Fruit fly (Drosophila melanogaster) whole organism, embryonic: ENCODE data around the gene CG6481.

Experiments
- Abd-B ChIP-seq: fragments of 200-800 bp; sonication (Bioruptor generic); optimal IDR thresholded peaks from 2 replicates; lab custom pipeline; 2018; ENCODE audit warnings: missing biosample characterization, mild to moderate bottlenecking, missing genetic modification characterization, moderate library complexity
- Aef1 ChIP-seq: fragments of 200-800 bp; sonication (Bioruptor generic); IDR thresholded peaks from 3 replicates; pipeline ENCODE4 v1.3.6; 2022; ENCODE audit warnings: missing biosample characterization, missing genetic modification characterization
- B-H2 ChIP-seq: fragments of 200-800 bp; sonication (Bioruptor generic); optimal IDR thresholded peaks from 2 replicates; lab custom pipeline; 2018; ENCODE audit warnings: missing biosample characterization, mild to moderate bottlenecking, missing genetic modification characterization
- Blimp-1 ChIP-seq: fragments of 200-800 bp; sonication (Bioruptor generic); optimal IDR thresholded peaks from 3 replicates; lab custom pipeline; 2018; ENCODE audit warnings: missing biosample characterization, missing genetic modification characterization, mild to moderate bottlenecking, moderate library complexity, missing genetic modification reagents
- CG10209 ChIP-seq: fragments of 200-800 bp; sonication (Bioruptor generic); optimal IDR thresholded peaks from 3 replicates; lab custom pipeline; 2017; ENCODE audit warnings: missing biosample characterization, mild to moderate bottlenecking, missing genetic modification characterization, missing genetic modification reagents
- CG11560 ChIP-seq: fragments of 200-800 bp; sonication (Bioruptor generic); IDR thresholded peaks from 3 replicates; pipeline ENCODE4 v1.3.6; 2022; ENCODE audit warnings: missing biosample characterization, missing genetic modification characterization
- CG13775 ChIP-seq: fragments of 200-800 bp; sonication (Bioruptor generic); optimal IDR thresholded peaks from 3 replicates; lab custom pipeline; 2017; ENCODE audit warnings: missing biosample characterization, mild to moderate bottlenecking, missing genetic modification characterization
- CG14710 ChIP-seq: fragments of 200-800 bp; sonication (Bioruptor generic); optimal IDR thresholded peaks from 3 replicates; lab custom pipeline; 2019; ENCODE audit warnings: missing biosample characterization, mild to moderate bottlenecking, missing genetic modification characterization, moderate library complexity
- CG14965 ChIP-seq: fragments of 200-800 bp; sonication (Bioruptor generic); optimal IDR thresholded peaks from 2 replicates; lab custom pipeline; 2016; ENCODE audit warnings: missing biosample characterization, missing genetic modification characterization, borderline replicate concordance
- CG1529 ChIP-seq: fragments of 200-800 bp; sonication (Bioruptor generic); optimal IDR thresholded peaks from 3 replicates; lab custom pipeline; 2018; ENCODE audit warnings: missing biosample characterization, missing genetic modification characterization
- CG15601 ChIP-seq: fragments of 200-800 bp; sonication (Bioruptor generic); optimal IDR thresholded peaks from 3 replicates; lab custom pipeline; 2019; ENCODE audit warnings: missing biosample characterization, mild to moderate bottlenecking, missing genetic modification characterization, moderate library complexity
- CG2129 ChIP-seq: fragments of 200-800 bp; sonication (Bioruptor generic); IDR thresholded peaks from 2 replicates; pipeline ENCODE4 v1.3.6; 2022; ENCODE audit warnings: missing biosample characterization, missing genetic modification characterization; ENCODE audit not compliant: partially characterized antibody
- CG2712 ChIP-seq: fragments of 200-800 bp; optimal IDR thresholded peaks from 3 replicates; lab custom pipeline; 2019; ENCODE audit warnings: missing biosample characterization, mild to moderate bottlenecking, missing genetic modification characterization, moderate library complexity
- CG30403 ChIP-seq: fragments of 200-800 bp; sonication (Bioruptor generic); optimal IDR thresholded peaks from 3 replicates; lab custom pipeline; 2016; ENCODE audit warnings: missing biosample characterization, missing genetic modification characterization
- CG31224 ChIP-seq: fragments of 200-800 bp; sonication (Bioruptor generic); IDR thresholded peaks from 2 replicates; pipeline ENCODE4 v1.3.6; 2022; ENCODE audit warnings: missing biosample characterization, missing genetic modification characterization
- CG34376 ChIP-seq: fragments of 200-800 bp; sonication (Bioruptor generic); optimal IDR thresholded peaks from 2 replicates; lab custom pipeline; 2018; ENCODE audit warnings: missing biosample characterization, mild to moderate bottlenecking, missing genetic modification characterization
- CG4404 ChIP-seq: fragments of 200-800 bp; sonication (Bioruptor generic); IDR thresholded peaks from 2 replicates; pipeline ENCODE4 v1.3.6; 2022; ENCODE audit warnings: missing biosample characterization, missing genetic modification characterization
- CG7745 ChIP-seq: fragments of 200-800 bp; sonication (Bioruptor generic); optimal IDR thresholded peaks from 2 replicates; lab custom pipeline; 2018; ENCODE audit warnings: missing biosample characterization, mild to moderate bottlenecking, missing genetic modification characterization, moderate library complexity
- CG7839 ChIP-seq: fragments of 200-800 bp; sonication (Bioruptor generic); optimal IDR thresholded peaks from 3 replicates; lab custom pipeline; 2018; ENCODE audit warnings: missing biosample characterization, mild to moderate bottlenecking, missing genetic modification characterization, moderate library complexity
- CG9437 ChIP-seq: fragments of 200-800 bp; sonication (Bioruptor generic); optimal IDR thresholded peaks from 2 replicates; lab custom pipeline; 2018; ENCODE audit warnings: missing biosample characterization, mild to moderate bottlenecking, missing genetic modification characterization
- CG9609 ChIP-seq: fragments of 200-800 bp; sonication (Bioruptor generic); optimal IDR thresholded peaks from 3 replicates; lab custom pipeline; 2016; ENCODE audit warnings: missing biosample characterization, missing genetic modification characterization
- D19A ChIP-seq: fragments of 200-800 bp; optimal IDR thresholded peaks from 3 replicates; lab custom pipeline; 2019; ENCODE audit warnings: missing biosample characterization, mild to moderate bottlenecking, missing genetic modification characterization, moderate library complexity
- Drgx ChIP-seq: fragments of 200-800 bp; sonication (Bioruptor generic); IDR thresholded peaks from 2 replicates; pipeline ENCODE4 v1.3.6; 2022; ENCODE audit warnings: missing biosample characterization, missing genetic modification characterization
- Fer2 ChIP-seq: fragments of 200-800 bp; sonication (Bioruptor generic); optimal IDR thresholded peaks from 2 replicates; lab custom pipeline; 2018; ENCODE audit warnings: missing biosample characterization, mild to moderate bottlenecking, missing genetic modification characterization, moderate library complexity
- Med ChIP-seq: fragments of 200-800 bp; sonication (Bioruptor generic); peaks from one replicate; lab custom pipeline; 2016; ENCODE audit warnings: missing biosample characterization, missing genetic modification characterization, mild to moderate bottlenecking, inconsistent platforms, moderate library complexity
- Mrtf ChIP-seq: fragments of 200-800 bp; sonication (Bioruptor generic); IDR thresholded peaks from 3 replicates; pipeline ENCODE4 v1.3.6; 2022; ENCODE audit warnings: missing biosample characterization, missing genetic modification characterization
- NK7.1 ChIP-seq: fragments of 200-800 bp; sonication (Bioruptor generic); optimal IDR thresholded peaks from 3 replicates; lab custom pipeline; 2016; ENCODE audit warnings: missing biosample characterization, missing genetic modification characterization
- Sry-δ ChIP-seq: fragments of 200-800 bp; sonication (Bioruptor generic); optimal IDR thresholded peaks from 2 replicates; lab custom pipeline; 2016; ENCODE audit warnings: missing biosample characterization, missing genetic modification characterization
- Xbp1 ChIP-seq: fragments of 200-800 bp; sonication (Bioruptor generic); optimal IDR thresholded peaks from 3 replicates; lab custom pipeline; 2016; ENCODE audit warnings: missing biosample characterization, mild to moderate bottlenecking, missing genetic modification characterization
- aop ChIP-seq: fragments of 200-800 bp; sonication (Bioruptor generic); IDR thresholded peaks from 2 replicates; pipeline ENCODE4 v1.3.6; 2022; ENCODE audit warnings: missing biosample characterization, missing genetic modification characterization
- cas ChIP-seq: fragments of 200-800 bp; sonication (Bioruptor generic); IDR thresholded peaks from 2 replicates; pipeline ENCODE4 v1.3.6; 2022; ENCODE audit warnings: missing biosample characterization, missing genetic modification characterization
- chm ChIP-seq: fragments of 200-800 bp; sonication (Bioruptor generic); IDR thresholded peaks from 2 replicates; pipeline ENCODE4 v1.3.6; 2022; ENCODE audit warnings: missing biosample characterization, missing genetic modification characterization
- ci ChIP-seq: fragments of 200-800 bp; sonication (Bioruptor generic); IDR thresholded peaks from 3 replicates; pipeline ENCODE4 v1.3.6; 2022; ENCODE audit warnings: missing biosample characterization, missing genetic modification characterization
- crol ChIP-seq: fragments of 200-800 bp; sonication (Bioruptor generic); IDR thresholded peaks from 2 replicates; pipeline ENCODE4 v1.3.6; 2022; ENCODE audit warnings: missing biosample characterization, missing genetic modification characterization
- dmrt99B ChIP-seq: fragments of 200-800 bp; sonication (Bioruptor generic); optimal IDR thresholded peaks from 2 replicates; lab custom pipeline; 2018; ENCODE audit warnings: missing biosample characterization, mild to moderate bottlenecking, missing genetic modification characterization, moderate library complexity
- dysf ChIP-seq: fragments of 200-800 bp; sonication (Bioruptor generic); IDR thresholded peaks from 3 replicates; pipeline ENCODE4 v1.3.6; 2022; ENCODE audit warnings: missing biosample characterization, missing genetic modification characterization
- esg ChIP-seq: fragments of 200-800 bp; sonication (Bioruptor generic); conservative IDR thresholded peaks from 2 replicates; pipeline ENCODE4 v1.3.6; 2022; ENCODE audit warnings: missing biosample characterization, missing genetic modification characterization
- exex ChIP-seq: fragments of 200-800 bp; sonication (Bioruptor generic); optimal IDR thresholded peaks from 4 replicates; lab custom pipeline; 2018; ENCODE audit warnings: missing biosample characterization, mild to moderate bottlenecking, missing genetic modification characterization, moderate library complexity
- hth ChIP-seq: fragments of >200 bp; optimal IDR thresholded peaks from 2 replicates; lab custom pipeline; 2017; ENCODE audit warnings: inconsistent platforms
- lab ChIP-seq: fragments of 200-800 bp; sonication (Bioruptor generic); optimal IDR thresholded peaks from 3 replicates; lab custom pipeline; 2017; ENCODE audit warnings: missing biosample characterization, missing genetic modification characterization, mild to moderate bottlenecking, moderate library complexity, missing genetic modification reagents
- lmd ChIP-seq: fragments of 200-800 bp; sonication (Bioruptor generic); IDR thresholded peaks from 2 replicates; pipeline ENCODE4 v1.3.6; 2022; ENCODE audit warnings: missing biosample characterization, missing genetic modification characterization
- lov ChIP-seq, 2 experiments: fragments of 200-800 bp in 1 of 2; fragments of >200 bp in 1 of 2; sonication (Bioruptor generic) in 1 of 2; IDR thresholded peaks in 1 of 2; optimal IDR thresholded peaks in 1 of 2; 2 replicates in 1 of 2; 3 replicates in 1 of 2; pipeline versions ENCODE4 v1.3.6 to Lab custom; 2017 to 2022; ENCODE audit warnings: missing biosample characterization in 1 of 2, missing genetic modification characterization in 1 of 2
- org-1 ChIP-seq: fragments of 200-800 bp; sonication (Bioruptor generic); optimal IDR thresholded peaks from 2 replicates; lab custom pipeline; 2017; ENCODE audit warnings: missing biosample characterization, missing genetic modification characterization
- phol ChIP-seq: fragments of 200-800 bp; sonication (Bioruptor generic); optimal IDR thresholded peaks from 3 replicates; lab custom pipeline; 2018; ENCODE audit warnings: missing biosample characterization, mild to moderate bottlenecking, missing genetic modification characterization, moderate library complexity
- pnt ChIP-seq: fragments of 200-800 bp; sonication (Bioruptor generic); optimal IDR thresholded peaks from 3 replicates; lab custom pipeline; 2016; ENCODE audit warnings: missing biosample characterization, missing genetic modification characterization
- ranshi ChIP-seq: fragments of 200-800 bp; sonication (Bioruptor generic); IDR thresholded peaks from 2 replicates; pipeline ENCODE4 v1.3.6; 2022; ENCODE audit warnings: missing biosample characterization, missing genetic modification characterization
- sens-2 ChIP-seq: fragments of 200-800 bp; sonication (Bioruptor generic); IDR thresholded peaks from 2 replicates; pipeline ENCODE4 v1.3.6; 2022; ENCODE audit warnings: missing biosample characterization, missing genetic modification characterization
- slou ChIP-seq: fragments of 200-800 bp; sonication (Bioruptor generic); optimal IDR thresholded peaks from 3 replicates; lab custom pipeline; 2016; ENCODE audit warnings: missing biosample characterization, missing genetic modification characterization
- tup ChIP-seq: fragments of 200-800 bp; sonication (Bioruptor generic); optimal IDR thresholded peaks from 2 replicates; lab custom pipeline; 2016; ENCODE audit warnings: missing biosample characterization, mild to moderate bottlenecking, missing genetic modification characterization, moderate library complexity
- z ChIP-seq: fragments of 200-800 bp; sonication (Bioruptor generic); IDR thresholded peaks from 3 replicates; pipeline ENCODE4 v1.3.6; 2022; ENCODE audit warnings: missing biosample characterization, missing genetic modification characterization
- zen2 ChIP-seq: fragments of 200-800 bp; sonication (Bioruptor generic); IDR thresholded peaks from 3 replicates; pipeline ENCODE4 v1.3.6; 2022; ENCODE audit warnings: missing biosample characterization, missing genetic modification characterization; ENCODE audit not compliant: partially characterized antibody

CG6481 gene

dm6 chrX:18541915-18542314, 19.7 kb upstream of the CG6481 start (continued):
- TF ChIP-seq z (GFP tag; lab: Robert Waterston, UW) (no peak), org-1 (no peak), Blimp-1 (GFP tag; lab: Kevin White, UChicago) (peak; percentile 47), dysf (no peak), Fer2 (tag; lab: Kevin White, UChicago) (no peak), phol (tag; lab: Kevin White, UChicago) (peak; percentile 47), tup (GFP tag; lab: Kevin White, UChicago) (no peak), Aef1 (GFP tag; lab: Robert Waterston, UW) (no peak), chm (GFP tag; lab: Robert Waterston, UW) (no peak), CG1529 (GFP tag; lab: Kevin White, UChicago) (no peak), Med (GFP tag; lab: Kevin White, UChicago) (peak; percentile 9), CG7745 (tag; lab: Kevin White, UChicago) (no peak), dmrt99B (peak; percentile 17), ci (GFP tag; lab: Robert Waterston, UW) (0 out of 3 replicates have a peak, but pooled peaks have one; percentile 38), CG14710 (tag; lab: Kevin White, UChicago) (peak; percentile 2), slou (GFP tag; lab: Kevin White, UChicago) (no peak), D19A (tag; lab: Kevin White, UChicago) (no peak), Drgx (GFP tag; lab: Robert Waterston, UW) (peak; percentile 60), NK7.1 (GFP tag; lab: Kevin White, UChicago) (no peak), pnt (GFP tag; lab: Kevin White, UChicago) (peak; percentile 8), zen2 (GFP tag; lab: Robert Waterston, UW) (no peak), crol (no peak), lmd (GFP tag; lab: Robert Waterston, UW) (peak; percentile 36), CG7839 (tag; lab: Kevin White, UChicago) (peak; percentile 28), lov (optimal IDR thresholded peaks at IDR 0.05; lab: Kevin White, UChicago) (no peak), lov (GFP tag; IDR thresholded peaks at IDR 0.05; lab: Robert Waterston, UW) (0 out of 3 replicates have a peak, but pooled peaks have one; percentile 41), exex (tag; lab: Kevin White, UChicago) (no peak), CG15601 (no peak), Sry-δ (GFP tag; lab: Kevin White, UChicago) (no peak), Abd-B (GFP tag; lab: Kevin White, UChicago) (no peak), CG31224 (GFP tag; lab: Robert Waterston, UW) (no peak), CG34376 (GFP tag; lab: Kevin White, UChicago) (no peak), cas (GFP tag; lab: Robert Waterston, UW) (no peak), CG11560 (tag; lab: Robert Waterston, UW) (no peak), lab (GFP tag; lab: Kevin White, UChicago) (peak; percentile 19), CG2129 (GFP tag; lab: Robert Waterston, UW) (no peak), aop (GFP tag; lab: Robert Waterston, UW) (no peak), CG2712 (tag; lab: Kevin White, UChicago) (peak; percentile 30), esg (GFP tag; lab: Robert Waterston, UW) (no peak), Mrtf (no peak), CG13775 (GFP tag; lab: Kevin White, UChicago) (no peak), CG9609 (no peak), Xbp1 (GFP tag; lab: Kevin White, UChicago) (peak; percentile 6), hth (lab: Kevin White, UChicago) (no peak), CG14965 (GFP tag; lab: Kevin White, UChicago) (no peak), CG9437 (GFP tag; lab: Kevin White, UChicago) (no peak), B-H2 (GFP tag; lab: Kevin White, UChicago) (no peak), CG4404 (GFP tag; lab: Robert Waterston, UW) (no peak), ranshi (GFP tag; lab: Robert Waterston, UW) (no peak), CG10209 (GFP tag; lab: Kevin White, UChicago) (no peak), sens-2 (GFP tag; lab: Robert Waterston, UW) (no peak), CG30403 (peak; percentile 8)
